Worm (Caenorhabditis elegans) whole organism, mixed stage, embryonic: Measurements from ENCODE around the gene lact-9.

ENCODE experiments used
- M03D4.4 ChIP-seq: sonication (generic microtip); optimal IDR thresholded peaks from 2 replicates; lab custom pipeline; 2017; ENCODE audit warnings: mild to moderate bottlenecking, missing genetic modification characterization, missing compliant biosample characterization
- ceh-39 ChIP-seq: fragments of 150-350 bp; optimal IDR thresholded peaks from 2 replicates; lab custom pipeline; 2014; ENCODE audit warnings: missing biosample characterization, missing genetic modification characterization
- ces-1 ChIP-seq: fragments of 150-350 bp; optimal IDR thresholded peaks from 2 replicates; lab custom pipeline; 2014; ENCODE audit warnings: missing biosample characterization, missing genetic modification reagents, missing genetic modification characterization
- drap-1 ChIP-seq: fragments of 200-800 bp; sonication (Bioruptor generic); optimal IDR thresholded peaks from 3 replicates; lab custom pipeline; 2018; ENCODE audit warnings: mild to moderate bottlenecking, missing genetic modification characterization, missing compliant biosample characterization
- elt-1 ChIP-seq: sonication (generic microtip); optimal IDR thresholded peaks from 2 replicates; lab custom pipeline; 2017; ENCODE audit warnings: missing genetic modification characterization, mild to moderate bottlenecking, missing compliant biosample characterization, antibody characterized with exemption, moderate library complexity, borderline replicate concordance; ENCODE audit not compliant: insufficient read depth
- elt-3 ChIP-seq: fragments of 150-350 bp; optimal IDR thresholded peaks from 2 replicates; lab custom pipeline; 2014; ENCODE audit warnings: missing biosample characterization, missing genetic modification characterization
- flh-1 ChIP-seq: fragments of 200-800 bp; sonication (Bioruptor generic); optimal IDR thresholded peaks from 2 replicates; lab custom pipeline; 2018; ENCODE audit warnings: mild to moderate bottlenecking, missing genetic modification characterization, moderate library complexity, missing compliant biosample characterization
- ham-2 ChIP-seq: fragments of 200-800 bp; sonication (Bioruptor generic); optimal IDR thresholded peaks from 2 replicates; lab custom pipeline; 2018; ENCODE audit warnings: mild to moderate bottlenecking, missing genetic modification characterization, missing compliant biosample characterization
- hlh-1 ChIP-seq: fragments of 150-350 bp; optimal IDR thresholded peaks from 2 replicates; lab custom pipeline; 2014; ENCODE audit warnings: missing biosample characterization, missing genetic modification reagents, missing genetic modification characterization
- lin-13 ChIP-seq: fragments of 150-350 bp; optimal IDR thresholded peaks from 2 replicates; lab custom pipeline; 2014; ENCODE audit warnings: missing biosample characterization, missing genetic modification characterization
- lin-32 ChIP-seq: fragments of 200-800 bp; sonication (Bioruptor generic); optimal IDR thresholded peaks from 2 replicates; lab custom pipeline; 2018; ENCODE audit warnings: mild to moderate bottlenecking, missing genetic modification characterization, missing compliant biosample characterization
- lsy-2 ChIP-seq: fragments of 150-350 bp; optimal IDR thresholded peaks from 2 replicates; lab custom pipeline; 2014; ENCODE audit warnings: missing biosample characterization, missing genetic modification characterization
- mab-5 ChIP-seq: fragments of 150-350 bp; optimal IDR thresholded peaks from 2 replicates; lab custom pipeline; 2014; ENCODE audit warnings: missing biosample characterization, missing genetic modification characterization
- mep-1 ChIP-seq: fragments of 150-350 bp; optimal IDR thresholded peaks from 2 replicates; lab custom pipeline; 2017; ENCODE audit warnings: missing biosample characterization, missing genetic modification reagents, missing genetic modification characterization, inconsistent platforms
- mls-2 ChIP-seq: sonication (generic microtip); optimal IDR thresholded peaks from 2 replicates; lab custom pipeline; 2016; ENCODE audit warnings: mild to moderate bottlenecking, missing genetic modification characterization, moderate library complexity, missing compliant biosample characterization
- nhr-12 ChIP-seq: fragments of 150-350 bp; optimal IDR thresholded peaks from 2 replicates; lab custom pipeline; 2014; ENCODE audit warnings: missing biosample characterization, missing genetic modification characterization
- nhr-2 ChIP-seq: fragments of 150-350 bp; optimal IDR thresholded peaks from 2 replicates; lab custom pipeline; 2014; ENCODE audit warnings: missing biosample characterization, missing genetic modification characterization
- nhr-237 ChIP-seq: fragments of 150-350 bp; optimal IDR thresholded peaks from 2 replicates; lab custom pipeline; 2014; ENCODE audit warnings: missing biosample characterization, missing genetic modification characterization
- nhr-28 ChIP-seq: fragments of 150-350 bp; optimal IDR thresholded peaks from 2 replicates; lab custom pipeline; 2014; ENCODE audit warnings: missing biosample characterization, missing genetic modification characterization
- nhr-76 ChIP-seq: sonication (generic microtip); optimal IDR thresholded peaks from 2 replicates; lab custom pipeline; 2017; ENCODE audit warnings: missing biosample characterization, missing genetic modification characterization
- pha-4 ChIP-seq: fragments of 150-350 bp; optimal IDR thresholded peaks from 2 replicates; lab custom pipeline; 2018; ENCODE audit warnings: missing biosample characterization, missing genetic modification reagents, missing genetic modification characterization
- snpc-4 ChIP-seq: fragments of 150-350 bp; optimal IDR thresholded peaks from 2 replicates; lab custom pipeline; 2014; ENCODE audit warnings: missing biosample characterization, missing genetic modification characterization
- sptf-1 ChIP-seq: sonication (generic microtip); optimal IDR thresholded peaks from 2 replicates; lab custom pipeline; 2017; ENCODE audit warnings: mild to moderate bottlenecking, missing genetic modification characterization, moderate library complexity, missing compliant biosample characterization
- tbx-8 ChIP-seq: fragments of 200-800 bp; sonication (Bioruptor generic); optimal IDR thresholded peaks from 2 replicates; lab custom pipeline; 2018; ENCODE audit warnings: mild to moderate bottlenecking, missing genetic modification characterization, moderate library complexity, missing compliant biosample characterization
- unc-120 ChIP-seq: sonication (generic microtip); optimal IDR thresholded peaks from 2 replicates; lab custom pipeline; 2017; ENCODE audit warnings: missing genetic modification characterization, missing compliant biosample characterization; ENCODE audit not compliant: poor library complexity, severe bottlenecking
- unc-39 ChIP-seq: fragments of 150-350 bp; optimal IDR thresholded peaks from 2 replicates; lab custom pipeline; 2014; ENCODE audit warnings: missing biosample characterization, missing genetic modification characterization
- unc-62 ChIP-seq: fragments of 150-350 bp; optimal IDR thresholded peaks from 2 replicates; lab custom pipeline; 2014; ENCODE audit warnings: missing biosample characterization, missing genetic modification reagents, missing genetic modification characterization
- zip-8 ChIP-seq: fragments of 150-350 bp; optimal IDR thresholded peaks from 2 replicates; lab custom pipeline; 2014; ENCODE audit warnings: missing biosample characterization, missing genetic modification characterization
- ztf-11 ChIP-seq: fragments of 150-350 bp; optimal IDR thresholded peaks from 2 replicates; lab custom pipeline; 2014; ENCODE audit warnings: missing biosample characterization, missing genetic modification characterization

lact-9 gene

ce11 chrIV:13783237-13784012, 2.0 kb downstream of the lact-9 start, which contains the start of gene iscu-1:
iscu-1 (plus strand) TSS chrIV:13783962.
- no peak for TF ChIP-seq M03D4.4
- TF ChIP-seq nhr-237 (tag; lab: Kevin White, UChicago): no peak
- TF ChIP-seq unc-62 (GFP tag; lab: Kevin White, UChicago): no peak
- TF ChIP-seq nhr-12 (tag; lab: Kevin White, UChicago): no peak
- TF ChIP-seq snpc-4 (tag; lab: Kevin White, UChicago): no peak
- TF ChIP-seq mep-1: peak; percentile 4
- TF ChIP-seq lin-13 (tag; lab: Kevin White, UChicago): no peak
- peak; percentile 9 for TF ChIP-seq ces-1 (GFP tag; lab: Kevin White, UChicago)
- TF ChIP-seq sptf-1: peak; percentile 24

- TF ChIP-seq ham-2 (GFP tag; lab: Kevin White, UChicago) (no peak), tbx-8 (GFP tag; lab: Kevin White, UChicago) (no peak), nhr-28 (tag; lab: Kevin White, UChicago) (no peak), unc-62 (GFP tag; lab: Kevin White, UChicago) (no peak), nhr-76 (tag; lab: Kevin White, UChicago) (no peak), lin-13 (tag; lab: Kevin White, UChicago) (no peak), mls-2 (tag; lab: Kevin White, UChicago) (no peak), hlh-1 (tag; lab: Kevin White, UChicago) (no peak), nhr-237 (tag; lab: Kevin White, UChicago) (no peak)
- TF ChIP-seq, all 35 proteins: peak for 0
Measured at ce11 chrIV:13782319-13782718, 3.1 kb downstream of the lact-9 start.

DNA sequence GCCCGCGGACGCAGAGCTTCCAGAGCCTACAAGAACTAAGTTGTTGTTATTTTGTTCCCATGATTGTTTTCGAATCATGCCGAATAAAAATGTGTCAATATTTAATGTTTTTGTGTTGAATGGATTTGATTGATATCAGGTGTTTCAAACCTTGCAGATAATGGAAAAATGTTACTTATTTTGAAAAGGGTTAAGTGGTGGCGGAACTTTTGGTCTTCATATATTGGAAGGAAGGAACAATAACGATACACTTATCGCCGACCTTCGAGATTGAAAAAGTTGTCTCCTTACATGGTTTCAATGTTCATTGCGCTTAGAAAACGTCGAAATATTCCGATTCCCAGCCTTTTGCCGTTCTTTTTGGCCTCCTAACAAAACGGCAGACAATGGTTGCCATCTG, 6.7 kb downstream of the lact-9 start, which contains the start of gene gly-10:
Gene gly-10 (plus strand): TSS at position 387 of the 400 bp plus-strand sequence.
- TF ChIP-seq tbx-8 (GFP tag; lab: Kevin White, UChicago): no peak
- no peak for TF ChIP-seq nhr-237 (tag; lab: Kevin White, UChicago)
- TF ChIP-seq elt-3 (tag; lab: Kevin White, UChicago): no peak
- no peak for TF ChIP-seq nhr-2 (tag; lab: Kevin White, UChicago)
- no peak for TF ChIP-seq unc-39
- TF ChIP-seq nhr-12 (tag; lab: Kevin White, UChicago): no peak
- TF ChIP-seq ceh-39 (tag; lab: Kevin White, UChicago): no peak

ce11 chrIV:13777480-13777879, 8.0 kb downstream of the lact-9 start, which contains the start of gene rpl-18:
rpl-18 (plus strand) TSS chrIV:13777865.
- TF ChIP-seq pha-4 (tag; lab: Kevin White, UChicago) (peak; percentile 54), tbx-8 (GFP tag; lab: Kevin White, UChicago) (no peak), nhr-237 (tag; lab: Kevin White, UChicago) (peak; percentile 45), ces-1 (GFP tag; lab: Kevin White, UChicago) (peak; percentile 67), drap-1 (GFP tag; lab: Kevin White, UChicago) (no peak), elt-3 (tag; lab: Kevin White, UChicago) (no peak), snpc-4 (tag; lab: Kevin White, UChicago) (no peak), hlh-1 (tag; lab: Kevin White, UChicago) (peak; percentile 17), mep-1 (peak; percentile 23), elt-1 (tag; lab: Kevin White, UChicago) (no peak), unc-120 (tag; lab: Kevin White, UChicago) (peak; percentile 30), lin-13 (tag; lab: Kevin White, UChicago) (peak; percentile 76), ceh-39 (tag; lab: Kevin White, UChicago) (peak; percentile 41), lsy-2 (peak; percentile 80)

ce11 chrIV:13776745-13777144, 8.7 kb downstream of the lact-9 start:
- TF ChIP-seq flh-1 (GFP tag; lab: Kevin White, UChicago) (no peak), hlh-1 (tag; lab: Kevin White, UChicago) (no peak), nhr-76 (tag; lab: Kevin White, UChicago) (no peak), zip-8 (tag; lab: Kevin White, UChicago) (no peak), lin-32 (GFP tag; lab: Kevin White, UChicago) (no peak), elt-1 (tag; lab: Kevin White, UChicago) (no peak), mls-2 (tag; lab: Kevin White, UChicago) (no peak), mab-5 (tag; lab: Kevin White, UChicago) (no peak), ztf-11 (tag; lab: Kevin White, UChicago) (no peak)
